Fruit fly (Drosophila melanogaster) Kc167 (cell line): Measurements from ENCODE around the gene CG13086.

Source experiments
- Myc ChIP-seq: fragments of >200 bp; optimal IDR thresholded peaks from 2 replicates; lab custom pipeline; 2017; ENCODE audit warnings: missing external identifiers
- Sin3A ChIP-seq: fragments of >200 bp; optimal IDR thresholded peaks from 2 replicates; lab custom pipeline; 2018; ENCODE audit warnings: missing external identifiers
- h ChIP-seq: fragments of >200 bp; optimal IDR thresholded peaks from 3 replicates; lab custom pipeline; 2018; ENCODE audit warnings: missing external identifiers
- insv ChIP-seq: fragments of >200 bp; optimal IDR thresholded peaks from 3 replicates; lab custom pipeline; 2018; ENCODE audit warnings: missing external identifiers
- psq ChIP-seq: fragments of >200 bp; optimal IDR thresholded peaks from 2 replicates; lab custom pipeline; 2017; ENCODE audit warnings: missing external identifiers
- ttk ChIP-seq: sonication (Bioruptor generic); optimal IDR thresholded peaks from 2 replicates; lab custom pipeline; 2017; ENCODE audit warnings: missing external identifiers

DNA sequence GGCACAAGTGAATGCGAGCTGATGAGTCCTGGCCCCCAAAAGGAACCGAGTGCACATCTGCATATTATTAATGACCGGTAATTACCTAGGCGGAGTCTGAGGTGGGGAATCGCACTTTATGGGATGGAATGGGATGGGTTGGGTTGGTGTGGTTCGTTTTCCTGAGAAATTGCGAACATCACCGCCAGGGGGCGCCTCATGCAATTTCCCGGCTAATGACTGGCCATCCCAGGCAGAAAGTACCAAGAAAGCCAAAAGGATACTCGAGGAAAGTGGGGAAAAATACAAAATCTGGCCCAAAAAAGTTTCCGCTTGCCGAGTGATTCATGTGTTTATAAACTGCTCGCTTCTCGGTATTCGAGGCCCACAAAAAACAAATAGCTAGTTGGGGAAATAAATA is 44.8 kb upstream of the CG13086 start:
- TF ChIP-seq psq (lab: Kevin White, UChicago): no peak
- TF ChIP-seq Sin3A (lab: Kevin White, UChicago): no peak
- TF ChIP-seq ttk (lab: Kevin White, UChicago): no peak
- TF ChIP-seq h: no peak
- no peak for TF ChIP-seq insv
- TF ChIP-seq Myc (lab: Kevin White, UChicago): no peak
